Worm (Caenorhabditis elegans): ENCODE data around the gene unc-60.

Gene unc-60

ce11 chrV:1491510-1491909 is 16.6 kb downstream of the unc-60 start, which contains the start of gene C38C3.6:
Gene C38C3.6 (minus strand): TSS chrV:1491610.
- TF ChIP-seq mml-1 (tag; optimal IDR thresholded peaks at IDR 0.05) (no peak), sea-2 (GFP tag; optimal IDR thresholded peaks at IDR 0.05) (no peak), elt-3 (tag; optimal IDR thresholded peaks at IDR 0.05) (no peak), nhr-77 (tag; optimal IDR thresholded peaks at IDR 0.05) (no peak), nhr-76 (tag; optimal IDR thresholded peaks at IDR 0.05) (no peak), tbx-2 (tag; optimal IDR thresholded peaks at IDR 0.05) (no peak), elt-1 (tag; optimal IDR thresholded peaks at IDR 0.05) (no peak), unc-62 (GFP tag; optimal IDR thresholded peaks at IDR 0.05) (no peak), ceh-82 (tag; optimal IDR thresholded peaks at IDR 0.05) (no peak), nhr-237 (tag; optimal IDR thresholded peaks at IDR 0.05) (no peak), nhr-67 (tag; optimal IDR thresholded peaks at IDR 0.05) (no peak)

- TF ChIP-seq nhr-77 (tag; optimal IDR thresholded peaks at IDR 0.05) (no peak), nhr-25 (tag; optimal IDR thresholded peaks at IDR 0.05) (no peak), nhr-23 (tag; optimal IDR thresholded peaks at IDR 0.05) (no peak), fkh-10 (GFP tag; optimal IDR thresholded peaks at IDR 0.05) (no peak), mdl-1 (tag; optimal IDR thresholded peaks at IDR 0.05) (no peak), ceh-9 (tag; optimal IDR thresholded peaks at IDR 0.05) (no peak), tbx-2 (tag; optimal IDR thresholded peaks at IDR 0.05) (no peak), egl-27 (tag; optimal IDR thresholded peaks at IDR 0.05) (no peak), unc-62 (GFP tag; optimal IDR thresholded peaks at IDR 0.05) (no peak), daf-12 (tag; optimal IDR thresholded peaks at IDR 0.05) (no peak), pqm-1 (tag; optimal IDR thresholded peaks at IDR 0.05) (no peak)
Measured at ce11 chrV:1494469-1494868, 19.6 kb downstream of the unc-60 start, which contains the start of gene spig-7. Gene spig-7 (plus strand): TSS chrV:1494769.

ce11 chrV:1495334-1495733 is 20.4 kb downstream of the unc-60 start, which contains the start of gene C38C3.3:
Gene C38C3.3 (plus strand): TSS chrV:1495634.
- TF ChIP-seq ceh-28 (tag; optimal IDR thresholded peaks at IDR 0.05) (peak; percentile 15), nhr-77 (tag; optimal IDR thresholded peaks at IDR 0.05) (no peak)

ce11 chrV:1495752-1496151 is 20.9 kb downstream of the unc-60 start:
- no peak for TF ChIP-seq lin-15B (tag; optimal IDR thresholded peaks at IDR 0.05)
- TF ChIP-seq ceh-28 (tag; optimal IDR thresholded peaks at IDR 0.05) = peak; percentile 89

ce11 chrV:1499140-1499539 is 24.3 kb downstream of the unc-60 start, which contains the start of gene sru-27:
Gene sru-27 (plus strand): TSS chrV:1499440.
- no peak for TF ChIP-seq ama-1 (optimal IDR thresholded peaks at IDR 0.05)
- no peak for TF ChIP-seq tbx-2 (tag; optimal IDR thresholded peaks at IDR 0.05)

ce11 chrV:1505995-1506394 is 31.1 kb downstream of the unc-60 start, which contains the start of gene sru-28:
Gene sru-28 (plus strand): TSS chrV:1506295.
- TF ChIP-seq nhr-67 (tag; optimal IDR thresholded peaks at IDR 0.05) = no peak
- no peak for TF ChIP-seq nhr-25 (tag; optimal IDR thresholded peaks at IDR 0.05)
- no peak for TF ChIP-seq fos-1 (tag; optimal IDR thresholded peaks at IDR 0.05)
- TF ChIP-seq nhr-77 (tag; optimal IDR thresholded peaks at IDR 0.05) = no peak
- TF ChIP-seq sea-2 (GFP tag; optimal IDR thresholded peaks at IDR 0.05) = no peak
- no peak for TF ChIP-seq mml-1 (tag; optimal IDR thresholded peaks at IDR 0.05)
- no peak for TF ChIP-seq nhr-28 (tag; optimal IDR thresholded peaks at IDR 0.05)
- TF ChIP-seq skn-1 (tag; optimal IDR thresholded peaks at IDR 0.05) = no peak
- no peak for TF ChIP-seq hmg-11 (tag; optimal IDR thresholded peaks at IDR 0.05)
- TF ChIP-seq daf-12 (tag; optimal IDR thresholded peaks at IDR 0.05) = no peak
- no peak for TF ChIP-seq tbx-2 (tag; optimal IDR thresholded peaks at IDR 0.05)
- no peak for TF ChIP-seq zag-1 (tag; optimal IDR thresholded peaks at IDR 0.05)
- TF ChIP-seq eor-1 (tag; optimal IDR thresholded peaks at IDR 0.05) = no peak

ce11 chrV:1511537-1511936 is 36.7 kb downstream of the unc-60 start, which contains the start of gene nhr-260:
Gene nhr-260 (minus strand): TSS chrV:1511637.
- no peak for TF ChIP-seq jun-1 (tag; optimal IDR thresholded peaks at IDR 0.05)
- no peak for TF ChIP-seq egl-27 (tag; optimal IDR thresholded peaks at IDR 0.05)
- no peak for TF ChIP-seq fkh-2 (tag; optimal IDR thresholded peaks at IDR 0.05)
- TF ChIP-seq pqm-1 (tag; optimal IDR thresholded peaks at IDR 0.05) = no peak
- TF ChIP-seq nhr-25 (tag; optimal IDR thresholded peaks at IDR 0.05) = no peak
- no peak for TF ChIP-seq mml-1 (tag; optimal IDR thresholded peaks at IDR 0.05)
- TF ChIP-seq nhr-76 (tag; optimal IDR thresholded peaks at IDR 0.05) = no peak
- no peak for TF ChIP-seq ceh-28 (tag; optimal IDR thresholded peaks at IDR 0.05)
- no peak for TF ChIP-seq snpc-4 (tag; optimal IDR thresholded peaks at IDR 0.05)
- no peak for TF ChIP-seq daf-12 (tag; optimal IDR thresholded peaks at IDR 0.05)
- no peak for TF ChIP-seq nhr-67 (tag; optimal IDR thresholded peaks at IDR 0.05)
